Worm (Caenorhabditis elegans) whole organism, young adult: ENCODE measurements around the gene T13A10.1.
A peak's percentile ranks its signal among the peaks of the same experiment; 100 is the strongest.

Experiments used
- F33H1.4 ChIP-seq: fragments of 200-800 bp; sonication (Bioruptor generic); IDR thresholded peaks from 2 replicates; pipeline ENCODE4 v1.3.6; 2022; ENCODE audit warnings: missing genetic modification reagents, missing genetic modification characterization, missing compliant biosample characterization
- hsf-1 ChIP-seq: fragments of 200-800 bp; sonication (Bioruptor generic); IDR thresholded peaks from 2 replicates; pipeline ENCODE4 v1.3.6; 2022; ENCODE audit warnings: missing genetic modification reagents, missing genetic modification characterization, missing compliant biosample characterization
- snpc-1.1 ChIP-seq: sonication (generic microtip); optimal IDR thresholded peaks from 2 replicates; lab custom pipeline; 2017; ENCODE audit warnings: missing genetic modification characterization, mild to moderate bottlenecking, missing compliant biosample characterization, antibody characterized with exemption, moderate library complexity, missing genotype, missing genetic modification reagents; ENCODE audit not compliant: insufficient read depth
- snpc-3.4 ChIP-seq: sonication (generic microtip); optimal IDR thresholded peaks from 2 replicates; lab custom pipeline; 2017; ENCODE audit warnings: missing genetic modification characterization, mild to moderate bottlenecking, missing compliant biosample characterization, antibody characterized with exemption, moderate library complexity, missing genotype, missing genetic modification reagents

T13A10.1 gene

DNA sequence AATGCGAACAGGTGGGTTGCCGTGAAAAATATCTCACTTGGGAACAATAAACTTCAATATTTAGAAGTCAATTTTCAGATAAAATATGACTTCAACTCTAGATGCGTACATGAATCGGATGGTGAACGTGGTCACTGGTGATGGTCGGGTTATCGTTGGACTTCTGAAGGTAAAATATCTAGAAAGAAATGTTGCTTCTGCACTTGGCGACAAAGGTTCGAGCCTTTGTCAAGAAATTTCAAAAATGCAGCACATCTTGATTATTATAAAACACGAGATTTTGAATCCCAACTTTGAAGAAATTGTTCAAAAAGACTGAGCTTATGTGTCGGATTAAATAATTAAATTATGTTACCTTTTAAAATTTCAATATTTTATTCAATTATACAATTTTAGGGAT is 50.6 kb downstream of the T13A10.1 start, which contains the start of gene lsm-8:
Gene lsm-8, plus strand, starts transcription at position 79 of the 400 bp plus-strand sequence.
- TF ChIP-seq snpc-1.1 (tag; lab: Kevin White, UChicago): peak; percentile 4
- TF ChIP-seq snpc-3.4 (tag; lab: Kevin White, UChicago): peak; percentile 11
- TF ChIP-seq hsf-1 (GFP tag; lab: Robert Waterston, UW): peak; percentile 48
- TF ChIP-seq F33H1.4 (GFP tag; lab: Robert Waterston, UW): no peak
